ENCODE assay signal across 1 fruit fly cellular context in genomic region chrX:14208426-14209208, dm6.
TF ChIP-seq lines count a peak whose summit lies in the region.

No protein-coding gene starts in this region.

TF ChIP-seq in whole organism, embryonic, 481 proteins besides CTCF, POLR2A, EP300 and RAD21 (continued from another document and continues in another):
- TF ChIP-seq CG4404 (GFP tag; IDR thresholded peaks at IDR 0.05; lab: Robert Waterston, UW) (no peak), fd64A (GFP tag; optimal IDR thresholded peaks at IDR 0.05; lab: Kevin White, UChicago) (no peak), Optix (GFP tag; IDR thresholded peaks at IDR 0.05; lab: Robert Waterston, UW) (peak; percentile 51; the same call in 1 of the 3 replicates), CG6765 (GFP tag; optimal IDR thresholded peaks at IDR 0.05; lab: Kevin White, UChicago) (peak; percentile 49), Eip74EF (GFP tag; optimal IDR thresholded peaks at IDR 0.05; lab: Kevin White, UChicago) (peak in 1 of 2 experiments; percentile 19), Ets97D (GFP tag; optimal IDR thresholded peaks at IDR 0.05; lab: Kevin White, UChicago) (no peak), cato (GFP tag; optimal IDR thresholded peaks at IDR 0.05; lab: Kevin White, UChicago; ENCODE audit: borderline replicate concordance) (no peak), CG10959 (GFP tag; IDR thresholded peaks at IDR 0.05; lab: Robert Waterston, UW) (peak; percentile 29; the same call in 1 of the 2 replicates), CG18619 (GFP tag; optimal IDR thresholded peaks at IDR 0.05; lab: Kevin White, UChicago) (peak; percentile 40), shn (GFP tag; optimal IDR thresholded peaks at IDR 0.05; lab: Kevin White, UChicago) (no peak), CG32772 (GFP tag; IDR thresholded peaks at IDR 0.05; lab: Robert Waterston, UW) (peak; percentile 53), CG16779 (GFP tag; IDR thresholded peaks at IDR 0.05; lab: Robert Waterston, UW) (no peak), BtbVII (GFP tag; optimal IDR thresholded peaks at IDR 0.05; lab: Kevin White, UChicago) (peak; percentile 34), CG18476 (GFP tag; optimal IDR thresholded peaks at IDR 0.05; lab: Kevin White, UChicago) (peak; percentile 48), Spps (tag; optimal IDR thresholded peaks at IDR 0.05; lab: Kevin White, UChicago) (peak; percentile 63), CG7786 (GFP tag; optimal IDR thresholded peaks at IDR 0.05; lab: Kevin White, UChicago) (no peak), CG3065 (GFP tag; optimal IDR thresholded peaks at IDR 0.05; lab: Kevin White, UChicago) (no peak), Dip2 (GFP tag; IDR thresholded peaks at IDR 0.05; lab: Robert Waterston, UW) (no peak), CG12219 (GFP tag; optimal IDR thresholded peaks at IDR 0.05; lab: Kevin White, UChicago) (peak; percentile 68), Dip3 (GFP tag; optimal IDR thresholded peaks at IDR 0.05; lab: Kevin White, UChicago) (no peak), bab2 (GFP tag; optimal IDR thresholded peaks at IDR 0.05; lab: Kevin White, UChicago) (no peak), CG11456 (GFP tag; IDR thresholded peaks at IDR 0.05; lab: Robert Waterston, UW) (no peak), lola (GFP tag; optimal IDR thresholded peaks at IDR 0.05; lab: Kevin White, UChicago) (peak in 1 of 3 experiments; percentile 64), Asciz (GFP tag; optimal IDR thresholded peaks at IDR 0.05; lab: Kevin White, UChicago) (peak; percentile 83), ken (GFP tag; IDR thresholded peaks at IDR 0.05; lab: Robert Waterston, UW) (no peak; the same call in 2 of the 3 replicates), emc (GFP tag; optimal IDR thresholded peaks at IDR 0.05; lab: Kevin White, UChicago) (no peak), az2 (GFP tag; optimal IDR thresholded peaks at IDR 0.05; lab: Kevin White, UChicago) (peak; percentile 67), CG12391 (tag; optimal IDR thresholded peaks at IDR 0.05; lab: Kevin White, UChicago) (peak; percentile 74), CG9817 (tag; optimal IDR thresholded peaks at IDR 0.05; lab: Kevin White, UChicago) (no peak), CG13894 (tag; optimal IDR thresholded peaks at IDR 0.05; lab: Kevin White, UChicago) (no peak), usp (GFP tag; optimal IDR thresholded peaks at IDR 0.05; lab: Kevin White, UChicago) (no peak), CG8281 (tag; optimal IDR thresholded peaks at IDR 0.05; lab: Kevin White, UChicago) (peak; percentile 45), dmrt99B (tag; optimal IDR thresholded peaks at IDR 0.05; lab: Kevin White, UChicago) (peak; percentile 74), CG33213 (GFP tag; optimal IDR thresholded peaks at IDR 0.05; lab: Kevin White, UChicago) (no peak), ems (GFP tag; optimal IDR thresholded peaks at IDR 0.05; lab: Kevin White, UChicago) (peak; percentile 47), CG10321 (GFP tag; IDR thresholded peaks at IDR 0.05; lab: Robert Waterston, UW) (no peak), Meics (GFP tag; optimal IDR thresholded peaks at IDR 0.05; lab: Kevin White, UChicago) (peak; percentile 41), Dll (GFP tag; IDR thresholded peaks at IDR 0.05; lab: Robert Waterston, UW; ENCODE audit: partially characterized antibody) (no peak), Kr (GFP tag; optimal IDR thresholded peaks at IDR 0.05; lab: Kevin White, UChicago) (no peak), HmgZ (tag; optimal IDR thresholded peaks at IDR 0.05; lab: Kevin White, UChicago) (no peak), Deaf1 (tag; optimal IDR thresholded peaks at IDR 0.05; lab: Kevin White, UChicago) (peak; percentile 17), CG3407 (GFP tag; optimal IDR thresholded peaks at IDR 0.05; lab: Kevin White, UChicago) (no peak), Ssrp (tag; optimal IDR thresholded peaks at IDR 0.05; lab: Kevin White, UChicago) (peak; percentile 57), Dfd (GFP tag; optimal IDR thresholded peaks at IDR 0.05; lab: Kevin White, UChicago) (no peak), gfzf (GFP tag; optimal IDR thresholded peaks at IDR 0.05; lab: Kevin White, UChicago) (no peak), CG6813 (GFP tag; optimal IDR thresholded peaks at IDR 0.05; lab: Kevin White, UChicago) (peak; percentile 77), cad (GFP tag; optimal IDR thresholded peaks at IDR 0.05; lab: Kevin White, UChicago) (no peak), CG10543 (GFP tag; optimal IDR thresholded peaks at IDR 0.05; lab: Kevin White, UChicago) (no peak), CG13123 (GFP tag; optimal IDR thresholded peaks at IDR 0.05; lab: Kevin White, UChicago) (no peak), Hr51 (GFP tag; optimal IDR thresholded peaks at IDR 0.05; lab: Kevin White, UChicago) (peak in 1 of 2 experiments; percentile 75), CG15514 (GFP tag; optimal IDR thresholded peaks at IDR 0.05; lab: Kevin White, UChicago) (peak; percentile 27), insv (GFP tag; optimal IDR thresholded peaks at IDR 0.05; lab: Kevin White, UChicago) (no peak), z (GFP tag; IDR thresholded peaks at IDR 0.05; lab: Robert Waterston, UW) (no peak), Dad (GFP tag; optimal IDR thresholded peaks at IDR 0.05; lab: Kevin White, UChicago) (peak; percentile 2), crol (GFP tag; IDR thresholded peaks at IDR 0.05; lab: Robert Waterston, UW) (no peak), prd (optimal IDR thresholded peaks at IDR 0.05; lab: Kevin White, UChicago) (no peak), prd (GFP tag; IDR thresholded peaks at IDR 0.05; lab: Robert Waterston, UW) (peak; percentile 17; the same call in 1 of the 3 replicates), eyg (GFP tag; optimal IDR thresholded peaks at IDR 0.05; lab: Kevin White, UChicago) (no peak), B-H2 (GFP tag; optimal IDR thresholded peaks at IDR 0.05; lab: Kevin White, UChicago) (no peak), CG4707 (GFP tag; optimal IDR thresholded peaks at IDR 0.05; lab: Kevin White, UChicago) (peak; percentile 52), Lhr (GFP tag; optimal IDR thresholded peaks at IDR 0.05; lab: Kevin White, UChicago) (no peak), ase (GFP tag; IDR thresholded peaks at IDR 0.05; lab: Robert Waterston, UW) (0 out of 3 replicates have a peak, but pooled peaks have one; percentile 56), HmgD (GFP tag; optimal IDR thresholded peaks at IDR 0.05; lab: Kevin White, UChicago) (no peak), Sry-β (GFP tag; optimal IDR thresholded peaks at IDR 0.05; lab: Kevin White, UChicago) (peak; percentile 9), CG6854 (GFP tag; optimal IDR thresholded peaks at IDR 0.05; lab: Kevin White, UChicago) (no peak), CG3847 (GFP tag; IDR thresholded peaks at IDR 0.05; lab: Robert Waterston, UW) (no peak), CG30431 (GFP tag; optimal IDR thresholded peaks at IDR 0.05; lab: Kevin White, UChicago) (peak; percentile 7), Side (GFP tag; optimal IDR thresholded peaks at IDR 0.05; lab: Kevin White, UChicago) (peak; percentile 21), Jarid2 (GFP tag; optimal IDR thresholded peaks at IDR 0.05; lab: Kevin White, UChicago) (no peak), Lpt (GFP tag; optimal IDR thresholded peaks at IDR 0.05; lab: Kevin White, UChicago) (no peak), CG10209 (GFP tag; optimal IDR thresholded peaks at IDR 0.05; lab: Kevin White, UChicago) (peak; percentile 38), CG17328 (GFP tag; IDR thresholded peaks at IDR 0.05; lab: Robert Waterston, UW) (peak; percentile 79), Myb (GFP tag; optimal IDR thresholded peaks at IDR 0.05; lab: Kevin White, UChicago) (peak; percentile 1), CkIIα-i1 (GFP tag; IDR thresholded peaks at IDR 0.05; lab: Robert Waterston, UW) (no peak), sd (tag; optimal IDR thresholded peaks at IDR 0.05; lab: Kevin White, UChicago) (no peak), hth (optimal IDR thresholded peaks at IDR 0.05; lab: Kevin White, UChicago) (no peak), Bgb (GFP tag; IDR thresholded peaks at IDR 0.05; lab: Robert Waterston, UW; ENCODE audit: partially characterized antibody) (no peak), CG6175 (GFP tag; IDR thresholded peaks at IDR 0.05; lab: Robert Waterston, UW) (0 out of 3 replicates have a peak, but pooled peaks have one; percentile 26), Xbp1 (GFP tag; optimal IDR thresholded peaks at IDR 0.05; lab: Kevin White, UChicago) (peak; percentile 62), Sox102F (GFP tag; optimal IDR thresholded peaks at IDR 0.05; lab: Kevin White, UChicago) (peak; percentile 62), E2f1 (GFP tag; IDR thresholded peaks at IDR 0.05; lab: Robert Waterston, UW) (peak; percentile 29; the same call in 1 of the 2 replicates), CG12299 (tag; optimal IDR thresholded peaks at IDR 0.05; lab: Kevin White, UChicago) (no peak), pita (GFP tag; optimal IDR thresholded peaks at IDR 0.05; lab: Kevin White, UChicago) (no peak), inv (GFP tag; IDR thresholded peaks at IDR 0.05; lab: Robert Waterston, UW; ENCODE audit: partially characterized antibody) (no peak), exex (tag; optimal IDR thresholded peaks at IDR 0.05; lab: Kevin White, UChicago) (no peak), Rx (GFP tag; IDR thresholded peaks at IDR 0.05; lab: Robert Waterston, UW) (no peak), CG11085 (GFP tag; IDR thresholded peaks at IDR 0.05; lab: Robert Waterston, UW) (no peak), CG7556 (GFP tag; optimal IDR thresholded peaks at IDR 0.05; lab: Kevin White, UChicago) (peak; percentile 64), lbe (GFP tag; optimal IDR thresholded peaks at IDR 0.05; lab: Kevin White, UChicago) (no peak), ftz-f1 (GFP tag; optimal IDR thresholded peaks at IDR 0.05; lab: Kevin White, UChicago) (no peak), maf-S (GFP tag; optimal IDR thresholded peaks at IDR 0.05; lab: Kevin White, UChicago) (no peak), CG4730 (GFP tag; IDR thresholded peaks at IDR 0.05; lab: Robert Waterston, UW) (no peak), so (GFP tag; IDR thresholded peaks at IDR 0.05; lab: Robert Waterston, UW) (peak; percentile 42; the same call in 1 of the 3 replicates), CG14710 (tag; optimal IDR thresholded peaks at IDR 0.05; lab: Kevin White, UChicago) (peak; percentile 77), klu (GFP tag; IDR thresholded peaks at IDR 0.05; lab: Robert Waterston, UW) (no peak), Aef1 (GFP tag; IDR thresholded peaks at IDR 0.05; lab: Robert Waterston, UW) (no peak), dm (GFP tag; optimal IDR thresholded peaks at IDR 0.05; lab: Kevin White, UChicago) (no peak), knrl (GFP tag; IDR thresholded peaks at IDR 0.05; lab: Robert Waterston, UW; ENCODE audit: partially characterized antibody) (no peak), mam (GFP tag; optimal IDR thresholded peaks at IDR 0.05; lab: Kevin White, UChicago) (no peak), CG7745 (tag; optimal IDR thresholded peaks at IDR 0.05; lab: Kevin White, UChicago) (no peak), CG14965 (GFP tag; optimal IDR thresholded peaks at IDR 0.05; lab: Kevin White, UChicago; ENCODE audit: borderline replicate concordance) (no peak), luna (GFP tag; optimal IDR thresholded peaks at IDR 0.05; lab: Kevin White, UChicago) (no peak), da (GFP tag; optimal IDR thresholded peaks at IDR 0.05; lab: Kevin White, UChicago) (no peak), gsb (GFP tag; IDR thresholded peaks at IDR 0.05; lab: Robert Waterston, UW) (no peak), CG10565 (GFP tag; optimal IDR thresholded peaks at IDR 0.05; lab: Kevin White, UChicago) (no peak), gcm (GFP tag; optimal IDR thresholded peaks at IDR 0.05; lab: Kevin White, UChicago) (peak; percentile 68), Dp (GFP tag; optimal IDR thresholded peaks at IDR 0.05; lab: Kevin White, UChicago) (no peak), Gsc (GFP tag; IDR thresholded peaks at IDR 0.05; lab: Robert Waterston, UW) (no peak), pho (GFP tag; optimal IDR thresholded peaks at IDR 0.05; lab: Kevin White, UChicago) (peak; percentile 4), crp (GFP tag; optimal IDR thresholded peaks at IDR 0.05; lab: Kevin White, UChicago) (peak in 1 of 2 experiments; percentile 13), ab (GFP tag; optimal IDR thresholded peaks at IDR 0.05; lab: Kevin White, UChicago) (no peak), en (GFP tag; optimal IDR thresholded peaks at IDR 0.05; lab: Kevin White, UChicago) (peak; percentile 21), CG8765 (GFP tag; IDR thresholded peaks at IDR 0.05; lab: Robert Waterston, UW) (no peak), CG9437 (GFP tag; optimal IDR thresholded peaks at IDR 0.05; lab: Kevin White, UChicago) (peak; percentile 55), CG11093 (GFP tag; IDR thresholded peaks at IDR 0.05; lab: Robert Waterston, UW) (no peak; the same call in 2 of the 3 replicates), CG18262 (tag; optimal IDR thresholded peaks at IDR 0.05; lab: Kevin White, UChicago) (peak; percentile 67), wek (GFP tag; optimal IDR thresholded peaks at IDR 0.05; lab: Kevin White, UChicago) (no peak), esg (GFP tag; conservative IDR thresholded peaks at IDR 0.05; lab: Robert Waterston, UW) (0 out of 2 replicates have a peak, but pooled peaks have one; percentile 21), CG12071 (GFP tag; optimal IDR thresholded peaks at IDR 0.05; lab: Kevin White, UChicago) (no peak), CG13775 (GFP tag; optimal IDR thresholded peaks at IDR 0.05; lab: Kevin White, UChicago) (no peak), CG1602 (GFP tag; optimal IDR thresholded peaks at IDR 0.05; lab: Kevin White, UChicago) (peak; percentile 40), CG6683 (GFP tag; optimal IDR thresholded peaks at IDR 0.05; lab: Kevin White, UChicago) (peak; percentile 15), Ptx1 (GFP tag; IDR thresholded peaks at IDR 0.05; lab: Robert Waterston, UW) (peak; percentile 62), peb (GFP tag; IDR thresholded peaks at IDR 0.05; lab: Robert Waterston, UW) (no peak), CG7928 (GFP tag; optimal IDR thresholded peaks at IDR 0.05; lab: Kevin White, UChicago) (no peak), CG6654 (GFP tag; optimal IDR thresholded peaks at IDR 0.05; lab: Kevin White, UChicago) (no peak), CG18011 (GFP tag; optimal IDR thresholded peaks at IDR 0.05; lab: Kevin White, UChicago) (no peak), CG13296 (GFP tag; optimal IDR thresholded peaks at IDR 0.05; lab: Kevin White, UChicago) (peak; percentile 24), CG13624 (GFP tag; optimal IDR thresholded peaks at IDR 0.05; lab: Kevin White, UChicago) (peak; percentile 6), twi (tag; optimal IDR thresholded peaks at IDR 0.05; lab: Kevin White, UChicago) (no peak), CG12744 (GFP tag; optimal IDR thresholded peaks at IDR 0.05; lab: Kevin White, UChicago) (no peak), tgo (GFP tag; IDR thresholded peaks at IDR 0.05; lab: Robert Waterston, UW) (0 out of 3 replicates have a peak, but pooled peaks have one; percentile 31), Atf6 (GFP tag; IDR thresholded peaks at IDR 0.05; lab: Robert Waterston, UW) (no peak), h (optimal IDR thresholded peaks at IDR 0.05; lab: Kevin White, UChicago) (no peak), fd96Cb (tag; optimal IDR thresholded peaks at IDR 0.05; lab: Kevin White, UChicago) (peak; percentile 71)
